Worm (Caenorhabditis elegans): Measurements from ENCODE around the gene nlp-79.

Gene nlp-79

DNA sequence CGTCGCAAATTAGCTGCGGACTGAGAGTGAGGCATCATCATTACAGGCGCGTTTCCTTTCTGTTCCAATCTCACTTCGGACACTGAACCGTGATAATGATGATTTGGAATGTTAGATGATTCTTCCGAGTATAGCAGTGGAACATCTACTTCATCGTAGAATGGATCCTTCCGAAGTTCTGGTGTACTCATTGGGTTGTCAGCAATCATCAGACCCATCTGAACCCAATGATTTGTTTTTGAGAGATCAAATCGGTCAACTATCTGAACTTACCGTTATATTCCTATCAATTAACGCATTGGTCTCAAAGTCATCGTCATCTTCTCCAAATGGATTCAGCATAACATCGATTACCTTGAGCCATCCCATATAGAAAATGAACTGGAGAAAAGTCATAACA is 40.9 kb upstream of the nlp-79 start:
- TF ChIP-seq dmd-4 (tag; optimal IDR thresholded peaks at IDR 0.05; ENCODE audit: borderline replicate concordance) = no peak
- TF ChIP-seq lin-11 (tag; optimal IDR thresholded peaks at IDR 0.05) = no peak
- TF ChIP-seq npax-4 (tag; optimal IDR thresholded peaks at IDR 0.05) = no peak
- no peak for TF ChIP-seq unc-55 (GFP tag; optimal IDR thresholded peaks at IDR 0.05)
- TF ChIP-seq hlh-6 (tag; optimal IDR thresholded peaks at IDR 0.05) = no peak
- no peak for TF ChIP-seq K02D7.2 (tag; optimal IDR thresholded peaks at IDR 0.05)
- TF ChIP-seq hlh-8 (tag; optimal IDR thresholded peaks at IDR 0.05) = no peak
- no peak for TF ChIP-seq sox-2 (GFP tag; IDR thresholded peaks at IDR 0.05)

DNA sequence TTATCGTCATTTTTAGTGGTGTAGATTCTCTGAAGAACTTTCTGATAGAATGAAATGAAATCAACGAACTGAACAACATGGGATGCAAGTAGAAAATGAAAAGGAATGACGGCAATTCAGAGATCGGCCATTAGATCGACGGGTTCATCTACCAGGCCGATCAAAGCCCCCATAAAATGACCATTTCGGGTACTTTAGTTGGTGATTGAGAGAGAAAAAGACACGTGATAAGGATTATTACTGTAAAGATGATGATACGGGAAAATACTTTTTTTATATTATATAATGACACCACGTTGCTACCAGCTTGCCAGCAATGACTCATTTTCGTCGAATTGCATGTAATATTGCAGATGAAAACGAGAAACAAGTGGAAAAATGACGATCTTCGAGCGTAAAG is 39.6 kb upstream of the nlp-79 start, which contains the start of gene best-1:
TSS of gene best-1 (minus strand) at position 29 of the 400 bp plus-strand sequence.
- TF ChIP-seq nhr-232 (tag; optimal IDR thresholded peaks at IDR 0.05) (no peak), mec-3 (tag; optimal IDR thresholded peaks at IDR 0.05; ENCODE audit: borderline replicate concordance) (no peak), F13H6.1 (tag; optimal IDR thresholded peaks at IDR 0.05) (no peak), unc-42 (tag; optimal IDR thresholded peaks at IDR 0.05) (no peak)

DNA sequence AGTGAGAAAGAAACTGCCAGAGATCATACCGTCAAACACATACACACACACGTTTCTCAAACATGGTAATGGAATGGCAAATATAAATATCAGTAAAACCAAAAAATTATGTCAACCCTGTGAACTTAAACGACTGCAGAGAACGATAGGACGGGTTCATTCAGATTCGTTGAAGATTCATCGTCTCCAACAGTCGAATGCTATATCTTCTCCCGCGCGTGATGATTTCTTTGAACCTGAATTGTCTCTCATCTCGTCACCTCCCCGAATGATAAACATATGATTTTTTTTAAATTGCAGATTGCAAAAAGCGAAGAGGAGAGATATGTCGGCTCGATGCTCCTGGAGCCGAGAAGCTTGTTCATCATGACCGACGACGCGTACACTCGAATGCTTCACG is 38.5 kb upstream of the nlp-79 start:
- TF ChIP-seq ttx-3 (tag; optimal IDR thresholded peaks at IDR 0.05) = no peak
- TF ChIP-seq nhr-232 (tag; optimal IDR thresholded peaks at IDR 0.05) = no peak

DNA sequence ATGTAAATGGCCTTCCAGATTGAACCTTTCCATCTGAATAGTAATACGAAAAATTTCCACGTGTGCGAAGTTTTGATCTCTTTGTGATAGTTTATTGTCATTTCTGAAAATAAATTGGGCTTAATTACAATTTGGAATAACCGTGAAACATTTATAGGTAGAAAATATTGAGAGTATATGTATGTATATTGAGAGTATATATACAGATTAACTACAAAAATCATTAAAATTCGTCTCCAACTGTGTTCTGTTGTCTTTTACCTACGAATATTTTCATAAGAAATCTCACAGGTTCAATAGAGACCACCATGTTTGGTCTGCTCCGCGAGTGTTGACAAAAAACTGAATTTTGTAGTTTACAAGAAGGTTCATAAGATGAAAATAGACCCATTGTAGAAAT is 36.4 kb upstream of the nlp-79 start, which contains the start of gene best-2:
TSS of gene best-2 (minus strand) at position 101 of the 400 bp plus-strand sequence.
- TF ChIP-seq mec-3 (tag; optimal IDR thresholded peaks at IDR 0.05; ENCODE audit: borderline replicate concordance) (no peak), pros-1 (tag; optimal IDR thresholded peaks at IDR 0.05) (no peak), F13H6.1 (tag; optimal IDR thresholded peaks at IDR 0.05) (no peak), ceh-30 (tag; optimal IDR thresholded peaks at IDR 0.05) (no peak), ceh-6 (GFP tag; optimal IDR thresholded peaks at IDR 0.05) (no peak), sox-4 (tag; optimal IDR thresholded peaks at IDR 0.05) (no peak), ceh-45 (GFP tag; IDR thresholded peaks at IDR 0.05) (no peak), hlh-13 (GFP tag; optimal IDR thresholded peaks at IDR 0.05) (no peak)

DNA sequence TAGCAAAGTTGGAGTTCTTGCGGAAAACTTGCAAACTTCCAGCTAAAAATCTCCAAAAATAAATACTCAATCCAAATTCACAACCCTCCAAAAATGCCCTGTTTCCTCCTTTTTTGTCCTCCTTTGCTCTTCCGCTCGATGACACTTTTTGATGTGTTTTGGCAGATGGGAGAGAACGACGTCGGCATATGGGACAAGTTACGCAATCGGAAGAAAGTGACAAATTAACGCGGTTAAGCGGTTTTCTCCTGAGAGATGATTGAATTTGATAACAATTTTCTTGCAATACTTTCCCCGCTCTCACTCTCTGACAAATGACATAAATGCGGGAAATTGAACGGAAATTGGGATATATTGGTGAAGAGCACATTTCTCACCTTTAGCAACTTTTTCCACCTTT is 32.7 kb upstream of the nlp-79 start:
- TF ChIP-seq pha-4 (tag; optimal IDR thresholded peaks at IDR 0.05) (no peak), sox-4 (tag; optimal IDR thresholded peaks at IDR 0.05) (no peak), sdc-2 (tag; optimal IDR thresholded peaks at IDR 0.05) (no peak), hlh-15 (tag; optimal IDR thresholded peaks at IDR 0.05) (no peak), odd-2 (tag; optimal IDR thresholded peaks at IDR 0.05) (no peak), nhr-11 (tag; optimal IDR thresholded peaks at IDR 0.05) (no peak), pqm-1 (tag; optimal IDR thresholded peaks at IDR 0.05) (no peak), ahr-1 (tag; optimal IDR thresholded peaks at IDR 0.05) (no peak), pat-9 (tag; optimal IDR thresholded peaks at IDR 0.05) (no peak), ceh-14 (tag; optimal IDR thresholded peaks at IDR 0.05) (no peak), pha-2 (tag; optimal IDR thresholded peaks at IDR 0.05) (no peak), gmeb-2 (tag; optimal IDR thresholded peaks at IDR 0.05) (no peak), nfya-1 (tag; optimal IDR thresholded peaks at IDR 0.05) (no peak), C08G9.2 (tag; optimal IDR thresholded peaks at IDR 0.05) (no peak), zip-5 (tag; optimal IDR thresholded peaks at IDR 0.05) (no peak), K02D7.2 (tag; optimal IDR thresholded peaks at IDR 0.05) (no peak), T23F11.4 (GFP tag; optimal IDR thresholded peaks at IDR 0.05) (no peak), K09A11.1 (tag; optimal IDR thresholded peaks at IDR 0.05; ENCODE audit: insufficient read depth) (no peak), dve-1 (tag; optimal IDR thresholded peaks at IDR 0.05) (no peak), unc-3 (GFP tag; conservative IDR thresholded peaks at IDR 0.05) (no peak), unc-3 (tag; optimal IDR thresholded peaks at IDR 0.05) (no peak)

Measured in whole organism, late embryonic.